Worm (Caenorhabditis elegans) whole organism, young adult: ENCODE data around the gene srd-21.
"Not testable (repeated sequence)": the region's sequence is repeated elsewhere in the genome, so short reads cannot be mapped to it uniquely, and the experiment has no call there.

Source experiments
- B0019.2 ChIP-seq: fragments of 200-800 bp; sonication (Bioruptor generic); conservative IDR thresholded peaks from 2 replicates; pipeline ENCODE4 v1.3.6; 2022; ENCODE audit warnings: missing genetic modification reagents, missing genetic modification characterization, missing compliant biosample characterization
- B0336.3 ChIP-seq: fragments of 200-800 bp; sonication (Bioruptor generic); IDR thresholded peaks from 2 replicates; pipeline ENCODE4 v1.3.6; 2022; ENCODE audit warnings: missing genetic modification characterization, missing compliant biosample characterization
- egl-18 ChIP-seq: fragments of 200-800 bp; sonication (Bioruptor generic); IDR thresholded peaks from 2 replicates; pipeline ENCODE4 v1.3.6; 2022; ENCODE audit warnings: missing genetic modification reagents, missing genetic modification characterization, missing compliant biosample characterization
- hmg-20 ChIP-seq: fragments of 200-800 bp; sonication (Bioruptor generic); IDR thresholded peaks from 2 replicates; pipeline ENCODE4 v1.3.6; 2022; ENCODE audit warnings: missing genetic modification reagents, missing genetic modification characterization, missing compliant biosample characterization
- lag-1 ChIP-seq: fragments of 200-800 bp; sonication (Bioruptor generic); IDR thresholded peaks from 2 replicates; pipeline ENCODE4 v1.3.6; 2022; ENCODE audit warnings: missing genetic modification reagents, missing genetic modification characterization, missing compliant biosample characterization
- lin-54 ChIP-seq: fragments of 200-800 bp; sonication (Bioruptor generic); optimal IDR thresholded peaks from 2 replicates; lab custom pipeline; 2018; ENCODE audit warnings: mild to moderate bottlenecking, missing genetic modification characterization, missing compliant biosample characterization
- mel-28 ChIP-seq: sonication (generic microtip); optimal IDR thresholded peaks from 2 replicates; lab custom pipeline; 2016; ENCODE audit warnings: borderline replicate concordance, mild to moderate bottlenecking, missing genetic modification characterization, missing compliant biosample characterization
- nfyb-1 ChIP-seq: fragments of 200-800 bp; sonication (Bioruptor generic); IDR thresholded peaks from 2 replicates; pipeline ENCODE4 v1.3.6; 2022; ENCODE audit warnings: missing genetic modification reagents, missing genetic modification characterization, missing compliant biosample characterization
- pha-4 ChIP-seq: fragments of 150-350 bp; sonication (generic microtip); optimal IDR thresholded peaks from 2 replicates; lab custom pipeline; 2014; ENCODE audit warnings: missing biosample characterization, missing genetic modification reagents, missing genetic modification characterization
- sdz-38 ChIP-seq: sonication (generic microtip); optimal IDR thresholded peaks from 2 replicates; lab custom pipeline; 2016; ENCODE audit warnings: missing genotype, missing genetic modification characterization, missing compliant biosample characterization
- tbx-9 ChIP-seq: sonication (generic microtip); optimal IDR thresholded peaks from 2 replicates; lab custom pipeline; 2016; ENCODE audit warnings: borderline replicate concordance, missing genetic modification characterization, inconsistent platforms, missing compliant biosample characterization
- unc-62 ChIP-seq: fragments of 150-350 bp; optimal IDR thresholded peaks from 2 replicates; lab custom pipeline; 2014; ENCODE audit warnings: missing biosample characterization, missing genetic modification reagents, missing genetic modification characterization

ce11 chrV:16649200-16649599, 19.5 kb downstream of the srd-21 start, which contains the start of gene W06G6.11:
- TF ChIP-seq B0336.3 (GFP tag; lab: Robert Waterston, UW); sdz-38 (tag; lab: Kevin White, UChicago); pha-4; mel-28 (tag; lab: Kevin White, UChicago); tbx-9; lin-54 (GFP tag; lab: Kevin White, UChicago); unc-62 (GFP tag; lab: Kevin White, UChicago); hmg-20 (GFP tag; lab: Robert Waterston, UW); nfyb-1 (GFP tag; lab: Robert Waterston, UW); lag-1 (GFP tag; lab: Robert Waterston, UW); B0019.2 (GFP tag; lab: Robert Waterston, UW); egl-18: not testable (repeated sequence)
